Fruit fly (Drosophila melanogaster): ENCODE measurements around the gene RpL36A.

Gene RpL36A

dm6 chr2L:8030693-8031210 lies 12.0 kb downstream of the RpL36A start, which contains the start of gene Cka (continued):
- no peak for TF ChIP-seq aop (GFP tag; IDR thresholded peaks at IDR 0.05)
- peak; percentile 44 for TF ChIP-seq gcm (GFP tag; optimal IDR thresholded peaks at IDR 0.05)
- TF ChIP-seq tll (GFP tag; optimal IDR thresholded peaks at IDR 0.05) = peak in 1 of 2 experiments; percentile 75
- TF ChIP-seq CG33557 (GFP tag; optimal IDR thresholded peaks at IDR 0.05) = peak; percentile 46
- TF ChIP-seq knrl (GFP tag; IDR thresholded peaks at IDR 0.05; ENCODE audit: partially characterized antibody) = peak; percentile 21; the same call in 1 of the 3 replicates
- peak; percentile 43 for TF ChIP-seq Fer1 (GFP tag; optimal IDR thresholded peaks at IDR 0.05)
- TF ChIP-seq CG10543 (GFP tag; optimal IDR thresholded peaks at IDR 0.05) = peak; percentile 71
- peak in 1 of 2 experiments; percentile 30 for TF ChIP-seq Pdp1 (GFP tag; optimal IDR thresholded peaks at IDR 0.05)
- 0 out of 2 replicates have a peak, but pooled peaks have one; percentile 17 for TF ChIP-seq CG13287 (GFP tag; IDR thresholded peaks at IDR 0.05; ENCODE audit: partially characterized antibody)
- TF ChIP-seq CG3281 (GFP tag; optimal IDR thresholded peaks at IDR 0.05) = peak; percentile 43
- peak; percentile 85 for TF ChIP-seq CG34422 (GFP tag; IDR thresholded peaks at IDR 0.05)
- 0 out of 3 replicates have a peak, but pooled peaks have one; percentile 18 for TF ChIP-seq Dbx (GFP tag; IDR thresholded peaks at IDR 0.05)
- TF ChIP-seq CG16863 (GFP tag; optimal IDR thresholded peaks at IDR 0.05) = no peak
- no peak for TF ChIP-seq CG11560 (tag; IDR thresholded peaks at IDR 0.05)
- no peak for TF ChIP-seq toy (GFP tag; IDR thresholded peaks at IDR 0.05)
- no peak for TF ChIP-seq prd (optimal IDR thresholded peaks at IDR 0.05)
- TF ChIP-seq prd (GFP tag; IDR thresholded peaks at IDR 0.05) = peak; percentile 41; the same call in 1 of the 3 replicates
- no peak for TF ChIP-seq h (optimal IDR thresholded peaks at IDR 0.05)
- TF ChIP-seq CG8388 (GFP tag; optimal IDR thresholded peaks at IDR 0.05) = no peak
- TF ChIP-seq pfk (GFP tag; optimal IDR thresholded peaks at IDR 0.05) = peak; percentile 3
- peak; percentile 7 for TF ChIP-seq phol (tag; optimal IDR thresholded peaks at IDR 0.05)
- TF ChIP-seq nmo (GFP tag; optimal IDR thresholded peaks at IDR 0.05) = peak; percentile 35
- TF ChIP-seq CG8290 (GFP tag; optimal IDR thresholded peaks at IDR 0.05) = no peak
- TF ChIP-seq CG8290 (tag; optimal IDR thresholded peaks at IDR 0.05) = peak in 1 of 2 experiments; percentile 68
- TF ChIP-seq hth (optimal IDR thresholded peaks at IDR 0.05) = no peak
- TF ChIP-seq CG42726 (GFP tag; IDR thresholded peaks at IDR 0.05; ENCODE audit: partially characterized antibody) = 0 out of 2 replicates have a peak, but pooled peaks have one; percentile 27
- TF ChIP-seq CG10147 (GFP tag; optimal IDR thresholded peaks at IDR 0.05) = peak; percentile 21
- TF ChIP-seq kni (GFP tag; optimal IDR thresholded peaks at IDR 0.05) = peak; percentile 13
- TF ChIP-seq wek (GFP tag; optimal IDR thresholded peaks at IDR 0.05) = peak; percentile 40
- TF ChIP-seq kay (GFP tag; optimal IDR thresholded peaks at IDR 0.05) = no peak
- TF ChIP-seq CG2875 (GFP tag; optimal IDR thresholded peaks at IDR 0.05) = peak; percentile 20
- TF ChIP-seq CG17829 (tag; optimal IDR thresholded peaks at IDR 0.05) = peak; percentile 17
- no peak for TF ChIP-seq CG7271 (tag; optimal IDR thresholded peaks at IDR 0.05)
- TF ChIP-seq crol (GFP tag; IDR thresholded peaks at IDR 0.05) = peak; percentile 38; the same call in 1 of the 2 replicates
- peak; percentile 4 for TF ChIP-seq dm (GFP tag; optimal IDR thresholded peaks at IDR 0.05)
- peak; percentile 50 for TF ChIP-seq vvl (GFP tag; IDR thresholded peaks at IDR 0.05)
- TF ChIP-seq ewg (GFP tag; optimal IDR thresholded peaks at IDR 0.05) = peak; percentile 13
- peak; percentile 2 for TF ChIP-seq CG9727 (GFP tag; optimal IDR thresholded peaks at IDR 0.05)
- TF ChIP-seq luna (GFP tag; optimal IDR thresholded peaks at IDR 0.05) = no peak
- TF ChIP-seq pan (optimal IDR thresholded peaks at IDR 0.05) = no peak
- peak in 1 of 2 experiments; percentile 22 for TF ChIP-seq pan (GFP tag; optimal IDR thresholded peaks at IDR 0.05 in 1 of 2, IDR thresholded peaks at IDR 0.05 in 1 of 2)
- peak; percentile 1 for TF ChIP-seq CG18262 (tag; optimal IDR thresholded peaks at IDR 0.05)
- no peak for TF ChIP-seq Optix (GFP tag; IDR thresholded peaks at IDR 0.05)
- peak; percentile 2 for TF ChIP-seq Hand (GFP tag; optimal IDR thresholded peaks at IDR 0.05)
- peak; percentile 59 for TF ChIP-seq hkb (optimal IDR thresholded peaks at IDR 0.05)
- TF ChIP-seq hkb (GFP tag; IDR thresholded peaks at IDR 0.05) = no peak
- peak; percentile 88 for TF ChIP-seq MESR4 (GFP tag; optimal IDR thresholded peaks at IDR 0.05)
- TF ChIP-seq CG12659 (GFP tag; optimal IDR thresholded peaks at IDR 0.05) = peak; percentile 51
- TF ChIP-seq sob (GFP tag; IDR thresholded peaks at IDR 0.05) = peak; percentile 55; the same call in 1 of the 2 replicates
- peak; percentile 61; the same call in 1 of the 2 replicates for TF ChIP-seq Bgb (GFP tag; IDR thresholded peaks at IDR 0.05; ENCODE audit: partially characterized antibody)
